Worm (Caenorhabditis elegans): ENCODE data around the gene C45G9.10.

C45G9.10 gene

DNA sequence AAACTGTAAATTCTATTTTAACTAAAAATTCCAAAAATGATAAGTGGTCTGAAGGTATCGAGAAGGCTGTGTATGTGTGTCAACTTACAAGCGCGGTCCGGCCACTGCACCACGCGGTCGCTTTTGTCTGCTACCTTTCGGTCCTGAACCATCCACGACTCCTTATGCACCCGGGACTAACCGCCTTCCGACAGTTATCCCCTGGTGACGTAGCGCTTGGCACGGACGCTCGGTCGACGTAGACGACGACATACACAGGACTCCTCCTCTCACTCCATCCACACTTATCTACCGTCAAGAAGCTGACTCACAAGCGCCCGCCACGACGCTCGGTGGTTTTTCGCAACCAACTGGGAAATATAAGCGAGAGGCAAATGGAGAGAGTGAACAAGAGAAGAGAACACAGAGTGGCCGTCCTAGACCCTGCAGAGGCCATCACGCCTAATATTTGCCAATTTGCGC is 30.3 kb downstream of the C45G9.10 start (continued):
- TF ChIP-seq npax-4 (tag; optimal IDR thresholded peaks at IDR 0.05), result peak; percentile 57
- peak; percentile 67 for TF ChIP-seq ceh-48 (tag; optimal IDR thresholded peaks at IDR 0.05)
- peak; percentile 72 for TF ChIP-seq ceh-2 (tag; optimal IDR thresholded peaks at IDR 0.05)
- peak; percentile 87 for TF ChIP-seq ceh-45 (GFP tag; IDR thresholded peaks at IDR 0.05)
- peak; percentile 90 for TF ChIP-seq ceh-19 (GFP tag; optimal IDR thresholded peaks at IDR 0.05)
- TF ChIP-seq gmeb-2 (tag; optimal IDR thresholded peaks at IDR 0.05), result peak; percentile 67
- peak; percentile 54 for TF ChIP-seq zip-5 (tag; optimal IDR thresholded peaks at IDR 0.05)
- peak; percentile 85 for TF ChIP-seq F13H6.1 (tag; optimal IDR thresholded peaks at IDR 0.05)

DNA sequence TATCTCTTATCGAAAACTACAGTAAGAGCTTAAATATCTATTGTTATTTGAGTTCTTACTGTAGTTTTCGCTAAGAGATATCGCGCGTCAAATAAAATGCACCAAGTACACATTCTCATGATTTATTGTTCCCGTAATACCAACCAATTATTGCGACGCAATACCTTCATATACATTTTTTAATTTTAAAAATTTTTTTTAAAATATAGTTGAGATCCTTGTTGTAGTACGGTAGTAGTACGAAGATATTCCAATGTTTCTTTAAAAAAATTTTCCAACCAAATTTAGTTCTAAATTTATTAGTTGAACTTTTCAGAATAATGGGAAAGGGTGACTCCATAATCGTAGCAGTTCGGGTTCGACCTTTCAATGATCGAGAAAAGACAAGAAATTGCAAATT is 31.1 kb downstream of the C45G9.10 start, which contains the start of gene klp-6:
TSS of gene klp-6 (plus strand) at position 301 of the 400 bp plus-strand sequence.
- no peak for TF ChIP-seq ceh-19 (GFP tag; optimal IDR thresholded peaks at IDR 0.05)
- TF ChIP-seq hlh-15 (tag; optimal IDR thresholded peaks at IDR 0.05), result no peak
- no peak for TF ChIP-seq ceh-45 (GFP tag; IDR thresholded peaks at IDR 0.05)
- TF ChIP-seq ceh-2 (tag; optimal IDR thresholded peaks at IDR 0.05), result no peak
- no peak for TF ChIP-seq F13H6.1 (tag; optimal IDR thresholded peaks at IDR 0.05)
- no peak for TF ChIP-seq C38D4.7 (GFP tag; optimal IDR thresholded peaks at IDR 0.05)
- TF ChIP-seq sox-2 (GFP tag; IDR thresholded peaks at IDR 0.05), result no peak

DNA sequence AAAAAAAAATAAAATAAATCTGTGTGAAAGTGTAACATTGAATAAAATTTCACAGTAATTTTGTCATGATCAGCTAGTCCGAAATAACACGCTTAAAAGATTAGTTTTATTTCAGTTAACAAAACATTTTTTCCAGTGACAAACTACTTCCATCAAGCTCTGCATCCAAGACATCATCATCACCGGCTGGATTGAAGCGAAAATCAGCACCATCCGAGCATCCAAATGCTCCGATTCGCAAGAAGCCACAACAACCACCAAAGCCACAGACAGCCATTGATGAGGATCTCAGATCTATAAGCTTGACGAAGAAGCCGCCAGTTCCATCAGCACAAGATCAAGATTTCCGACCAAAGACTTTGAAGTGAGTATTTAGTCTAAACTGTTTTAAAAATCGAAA is 34.5 kb downstream of the C45G9.10 start:
- TF ChIP-seq ceh-31 (tag; optimal IDR thresholded peaks at IDR 0.05) (no peak), zip-5 (tag; optimal IDR thresholded peaks at IDR 0.05) (no peak), madf-2 (tag; optimal IDR thresholded peaks at IDR 0.05) (no peak), ama-1 (optimal IDR thresholded peaks at IDR 0.05) (no peak), ceh-22 (tag; optimal IDR thresholded peaks at IDR 0.05) (no peak), tbx-2 (tag; optimal IDR thresholded peaks at IDR 0.05) (no peak), hlh-13 (GFP tag; optimal IDR thresholded peaks at IDR 0.05) (no peak), unc-55 (GFP tag; optimal IDR thresholded peaks at IDR 0.05) (no peak)

DNA sequence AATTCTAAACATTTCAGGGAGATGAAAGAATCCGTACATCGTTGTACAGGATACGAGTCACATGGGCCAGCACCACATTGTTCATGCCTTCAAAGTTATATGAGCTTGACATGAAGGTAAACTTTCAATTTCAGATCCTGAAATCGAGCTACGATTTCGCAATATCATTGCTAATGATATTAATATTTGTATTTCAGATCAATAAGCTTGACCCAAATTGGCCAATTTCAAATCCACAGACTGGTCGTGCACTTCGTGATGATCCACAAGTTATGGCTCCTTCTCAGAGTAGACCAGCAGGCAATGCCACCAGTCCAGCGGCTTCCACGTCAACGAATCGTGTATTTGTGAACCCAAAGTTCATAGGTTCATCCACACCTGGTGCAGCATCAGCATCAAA is 35.3 kb downstream of the C45G9.10 start:
- TF ChIP-seq fkh-10 (GFP tag; optimal IDR thresholded peaks at IDR 0.05) (no peak), nhr-11 (tag; optimal IDR thresholded peaks at IDR 0.05) (no peak), sdc-2 (tag; optimal IDR thresholded peaks at IDR 0.05) (no peak)

DNA sequence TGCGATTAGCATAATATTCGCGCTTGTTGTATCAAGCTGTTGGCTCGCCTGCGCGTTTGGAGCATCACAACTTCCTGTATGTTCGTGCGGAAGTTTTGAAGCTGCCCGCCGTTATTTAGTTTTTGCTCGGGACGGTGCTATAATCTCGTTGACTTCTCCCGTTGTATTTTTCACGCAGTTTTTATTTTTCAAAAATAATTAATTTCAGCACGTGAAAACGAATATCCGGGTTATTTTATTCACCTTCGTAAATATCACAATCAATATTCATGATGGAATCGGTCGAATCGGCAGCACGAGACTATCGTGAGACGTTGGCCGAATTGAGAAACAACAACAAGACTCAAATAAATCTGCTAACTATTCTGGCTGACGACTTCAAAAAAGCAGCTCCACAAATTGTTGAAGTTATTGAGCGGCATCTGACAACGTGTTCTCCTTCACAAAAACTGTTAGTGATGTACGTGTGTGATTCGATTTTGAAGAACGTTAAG is 36.5 kb downstream of the C45G9.10 start:
- no peak for TF ChIP-seq madf-2 (tag; optimal IDR thresholded peaks at IDR 0.05)
- TF ChIP-seq pag-3 (tag; optimal IDR thresholded peaks at IDR 0.05; ENCODE audit: borderline replicate concordance), result no peak
- no peak for TF ChIP-seq K02D7.2 (tag; optimal IDR thresholded peaks at IDR 0.05)
- TF ChIP-seq ama-1 (optimal IDR thresholded peaks at IDR 0.05), result peak; percentile 34

DNA sequence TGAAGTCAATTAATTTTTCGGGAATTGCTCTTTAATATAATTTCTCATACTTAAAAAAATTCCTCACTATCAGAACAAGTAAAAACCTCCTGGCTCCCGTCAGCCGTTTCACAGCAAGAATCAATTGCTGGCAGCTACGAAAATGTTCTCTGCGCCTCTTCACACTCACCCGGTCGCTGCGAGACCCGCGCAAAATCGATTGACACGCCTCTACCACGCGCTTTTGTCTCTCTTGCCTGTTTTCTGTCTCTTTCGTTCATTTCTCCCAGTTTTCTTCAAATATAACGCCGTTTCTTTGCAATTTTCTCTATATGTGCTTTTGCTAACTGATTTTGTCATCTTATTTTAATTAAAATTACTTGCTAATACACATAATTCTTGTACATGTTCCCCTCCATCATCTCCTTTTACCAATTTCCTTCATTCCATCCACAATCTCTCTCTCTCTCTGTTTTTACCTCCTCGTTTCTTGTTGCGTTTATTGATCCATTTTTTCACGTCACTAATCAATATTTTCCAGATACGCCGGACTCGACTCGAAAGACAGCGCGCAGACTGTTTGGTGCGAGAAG is 37.2 kb downstream of the C45G9.10 start, which contains the start of gene pcf-11:
TSS of gene pcf-11 (plus strand) at position 522 of the 572 bp plus-strand sequence.
- no peak for TF ChIP-seq syd-9 (tag; optimal IDR thresholded peaks at IDR 0.05)
- TF ChIP-seq tbx-7 (tag; optimal IDR thresholded peaks at IDR 0.05), result no peak
- peak; percentile 35 for TF ChIP-seq rnt-1 (tag; optimal IDR thresholded peaks at IDR 0.05)
- TF ChIP-seq nfya-1 (tag; optimal IDR thresholded peaks at IDR 0.05), result peak; percentile 68
- TF ChIP-seq ceh-31 (tag; optimal IDR thresholded peaks at IDR 0.05), result peak; percentile 53
- TF ChIP-seq elt-4 (tag; optimal IDR thresholded peaks at IDR 0.05), result no peak
- TF ChIP-seq fkh-10 (GFP tag; optimal IDR thresholded peaks at IDR 0.05), result no peak
- TF ChIP-seq K02D7.2 (tag; optimal IDR thresholded peaks at IDR 0.05), result no peak
- peak; percentile 7 for TF ChIP-seq unc-86 (tag; optimal IDR thresholded peaks at IDR 0.05)
- peak; percentile 88 for TF ChIP-seq hlh-30 (tag; optimal IDR thresholded peaks at IDR 0.05; ENCODE audit: insufficient read depth)
- peak; percentile 70 for TF ChIP-seq unc-55 (GFP tag; optimal IDR thresholded peaks at IDR 0.05)
- peak; percentile 63 for TF ChIP-seq ref-2 (tag; optimal IDR thresholded peaks at IDR 0.05)
- peak; percentile 17 for TF ChIP-seq tbx-2 (tag; optimal IDR thresholded peaks at IDR 0.05)
- TF ChIP-seq ceh-48 (tag; optimal IDR thresholded peaks at IDR 0.05), result peak; percentile 83
- peak; percentile 27 for TF ChIP-seq unc-42 (tag; optimal IDR thresholded peaks at IDR 0.05)
- TF ChIP-seq ceh-24 (tag; optimal IDR thresholded peaks at IDR 0.05), result no peak
- peak; percentile 43 for TF ChIP-seq ets-4 (tag; optimal IDR thresholded peaks at IDR 0.05)
- peak; percentile 14 for TF ChIP-seq pros-1 (tag; optimal IDR thresholded peaks at IDR 0.05)
- TF ChIP-seq ceh-2 (tag; optimal IDR thresholded peaks at IDR 0.05), result peak; percentile 18

All from whole organism, late embryonic.